Fruit fly (Drosophila melanogaster) Kc167 (cell line): Measurements from ENCODE around the gene CG7276.

Source experiments
- Sin3A ChIP-seq: fragments of >200 bp; optimal IDR thresholded peaks from 2 replicates; lab custom pipeline; 2018; ENCODE audit warnings: missing external identifiers
- h ChIP-seq: fragments of >200 bp; optimal IDR thresholded peaks from 3 replicates; lab custom pipeline; 2018; ENCODE audit warnings: missing external identifiers
- insv ChIP-seq: fragments of >200 bp; optimal IDR thresholded peaks from 3 replicates; lab custom pipeline; 2018; ENCODE audit warnings: missing external identifiers
- psq ChIP-seq: fragments of >200 bp; optimal IDR thresholded peaks from 2 replicates; lab custom pipeline; 2017; ENCODE audit warnings: missing external identifiers
- ttk ChIP-seq: sonication (Bioruptor generic); optimal IDR thresholded peaks from 2 replicates; lab custom pipeline; 2017; ENCODE audit warnings: missing external identifiers

- no peak for TF ChIP-seq psq (lab: Kevin White, UChicago)
- no peak for TF ChIP-seq Sin3A (lab: Kevin White, UChicago)
- no peak for TF ChIP-seq h
- no peak for TF ChIP-seq insv (lab: Kevin White, UChicago)
- no peak for TF ChIP-seq ttk (lab: Kevin White, UChicago)
These were observed 20.3 kb downstream of the CG7276 start for dm6 chr3L:15518344-15518743.
